Fruit fly (Drosophila melanogaster) whole organism: ENCODE measurements around the gene CG31624.

Experiments
- psq ChIP-seq: fragments of >200 bp; optimal IDR thresholded peaks from 2 replicates; lab custom pipeline; 2017
- usp ChIP-seq: fragments of >200 bp; optimal IDR thresholded peaks from 2 replicates; lab custom pipeline; 2017; ENCODE audit warnings: missing biosample characterization, missing genetic modification characterization, mixed read lengths

dm6 chr2L:21179217-21179520, 21.0 kb downstream of the CG31624 start:
- TF ChIP-seq psq (lab: Kevin White, UChicago) (no peak), usp (GFP tag; lab: Kevin White, UChicago) (no peak)
